Fruit fly (Drosophila melanogaster) whole organism, prepupa: ENCODE measurements around the gene CG32192.

Experiments used
- Blimp-1 ChIP-seq: fragments of 200-800 bp; sonication (Bioruptor generic); optimal IDR thresholded peaks from 3 replicates; lab custom pipeline; 2017; ENCODE audit warnings: missing biosample characterization, missing genetic modification characterization, mild to moderate bottlenecking, moderate library complexity, missing genetic modification reagents
- CG10631 ChIP-seq: fragments of 200-800 bp; sonication (Bioruptor generic); optimal IDR thresholded peaks from 2 replicates; lab custom pipeline; 2016; ENCODE audit warnings: missing biosample characterization, missing genetic modification characterization
- CG11294 ChIP-seq: fragments of 200-800 bp; sonication (Bioruptor generic); IDR thresholded peaks from 2 replicates; pipeline ENCODE4 v1.3.6; 2022; ENCODE audit warnings: missing biosample characterization, missing genetic modification characterization
- CG11762 ChIP-seq: fragments of 200-800 bp; sonication (Bioruptor generic); optimal IDR thresholded peaks from 3 replicates; lab custom pipeline; 2016; ENCODE audit warnings: missing biosample characterization, missing genetic modification characterization; ENCODE audit not compliant: insufficient read depth
- CG15336 ChIP-seq: fragments of 200-800 bp; sonication (Bioruptor generic); IDR thresholded peaks from 2 replicates; pipeline ENCODE4 v1.3.6; 2022; ENCODE audit warnings: missing biosample characterization, missing genetic modification characterization
- CG1621 ChIP-seq: fragments of 200-800 bp; sonication (Bioruptor generic); optimal IDR thresholded peaks from 3 replicates; lab custom pipeline; 2018; ENCODE audit warnings: missing biosample characterization, mild to moderate bottlenecking, missing genetic modification characterization
- CG16779 ChIP-seq: fragments of 200-800 bp; sonication (Bioruptor generic); optimal IDR thresholded peaks from 3 replicates; lab custom pipeline; 2017; ENCODE audit warnings: missing biosample characterization, mild to moderate bottlenecking, missing genetic modification characterization
- CG3032 ChIP-seq: fragments of 200-800 bp; optimal IDR thresholded peaks from 2 replicates; lab custom pipeline; 2019; ENCODE audit warnings: missing biosample characterization, mild to moderate bottlenecking, missing genetic modification characterization, moderate library complexity
- CG32006 ChIP-seq: fragments of 200-800 bp; sonication (Bioruptor generic); optimal IDR thresholded peaks from 3 replicates; lab custom pipeline; 2017; ENCODE audit warnings: missing biosample characterization, mild to moderate bottlenecking, missing genetic modification characterization
- CG34406 ChIP-seq: fragments of 200-800 bp; sonication (Bioruptor generic); optimal IDR thresholded peaks from 3 replicates; lab custom pipeline; 2016; ENCODE audit warnings: missing biosample characterization, missing genetic modification characterization
- CG4318 ChIP-seq: fragments of 200-800 bp; sonication (Bioruptor generic); optimal IDR thresholded peaks from 3 replicates; lab custom pipeline; 2017; ENCODE audit warnings: missing biosample characterization, mild to moderate bottlenecking, missing genetic modification characterization
- CG6276 ChIP-seq: fragments of 200-800 bp; sonication (Bioruptor generic); optimal IDR thresholded peaks from 2 replicates; lab custom pipeline; 2017; ENCODE audit warnings: missing biosample characterization, mild to moderate bottlenecking, missing genetic modification characterization
- CG6792 ChIP-seq: fragments of 200-800 bp; sonication (Bioruptor generic); optimal IDR thresholded peaks from 3 replicates; lab custom pipeline; 2016; ENCODE audit warnings: missing biosample characterization, missing genetic modification characterization
- CG6854 ChIP-seq: fragments of 200-800 bp; sonication (Bioruptor generic); optimal IDR thresholded peaks from 2 replicates; lab custom pipeline; 2017; ENCODE audit warnings: missing biosample characterization, mild to moderate bottlenecking, missing genetic modification characterization
- CG7368 ChIP-seq: fragments of 200-800 bp; sonication (Bioruptor generic); optimal IDR thresholded peaks from 3 replicates; lab custom pipeline; 2016; ENCODE audit warnings: missing biosample characterization, missing genetic modification characterization
- CG8319 ChIP-seq: fragments of 200-800 bp; sonication (Bioruptor generic); optimal IDR thresholded peaks from 3 replicates; lab custom pipeline; 2016; ENCODE audit warnings: missing biosample characterization, missing genetic modification characterization
- CG8632 ChIP-seq: fragments of 200-800 bp; sonication (Bioruptor generic); optimal IDR thresholded peaks from 3 replicates; lab custom pipeline; 2016; ENCODE audit warnings: missing biosample characterization, missing genetic modification characterization
- CG9139 ChIP-seq: fragments of 200-800 bp; sonication (Bioruptor generic); optimal IDR thresholded peaks from 3 replicates; lab custom pipeline; 2017; ENCODE audit warnings: missing biosample characterization, mild to moderate bottlenecking, missing genetic modification characterization
- Eip75B ChIP-seq: fragments of 200-800 bp; sonication (Bioruptor generic); optimal IDR thresholded peaks from 3 replicates; lab custom pipeline; 2016; ENCODE audit warnings: missing biosample characterization, missing genetic modification characterization
- Eip93F ChIP-seq: fragments of 200-800 bp; sonication (Bioruptor generic); optimal IDR thresholded peaks from 2 replicates; lab custom pipeline; 2016; ENCODE audit warnings: missing biosample characterization, mild to moderate bottlenecking, missing genetic modification characterization
- Ets21C ChIP-seq: fragments of 200-800 bp; sonication (Bioruptor generic); optimal IDR thresholded peaks from 3 replicates; lab custom pipeline; 2016; ENCODE audit warnings: missing biosample characterization, missing genetic modification characterization
- Ets96B ChIP-seq: fragments of 200-800 bp; optimal IDR thresholded peaks from 2 replicates; lab custom pipeline; 2019; ENCODE audit warnings: missing biosample characterization, mild to moderate bottlenecking, missing genetic modification characterization, moderate library complexity
- Gug ChIP-seq: fragments of 200-800 bp; sonication (Bioruptor generic); IDR thresholded peaks from 2 replicates; pipeline ENCODE4 v1.3.6; 2022; ENCODE audit warnings: missing biosample characterization, missing genetic modification characterization
- Hr38 ChIP-seq: sonication (Bioruptor generic); optimal IDR thresholded peaks from 2 replicates; lab custom pipeline; 2016; ENCODE audit warnings: missing biosample characterization, missing genetic modification characterization
- Hr39 ChIP-seq: fragments of 200-800 bp; sonication (Bioruptor generic); optimal IDR thresholded peaks from 2 replicates; lab custom pipeline; 2016; ENCODE audit warnings: missing biosample characterization, missing genetic modification characterization
- Lpt ChIP-seq: fragments of 200-800 bp; sonication (Bioruptor generic); optimal IDR thresholded peaks from 3 replicates; lab custom pipeline; 2016; ENCODE audit warnings: missing biosample characterization, missing genetic modification characterization
- Met ChIP-seq: fragments of 200-800 bp; sonication (Bioruptor generic); optimal IDR thresholded peaks from 3 replicates; lab custom pipeline; 2016; ENCODE audit warnings: missing biosample characterization, missing genetic modification characterization
- Smox ChIP-seq: fragments of 200-800 bp; sonication (Bioruptor generic); optimal IDR thresholded peaks from 3 replicates; lab custom pipeline; 2016; ENCODE audit warnings: missing biosample characterization, missing genetic modification characterization
- Sox102F ChIP-seq: fragments of 200-800 bp; sonication (Bioruptor generic); optimal IDR thresholded peaks from 2 replicates; lab custom pipeline; 2016; ENCODE audit warnings: missing biosample characterization, mild to moderate bottlenecking, missing genetic modification characterization
- Sox14 ChIP-seq: fragments of 200-800 bp; sonication (Bioruptor generic); optimal IDR thresholded peaks from 3 replicates; lab custom pipeline; 2016; ENCODE audit warnings: missing biosample characterization, missing genetic modification characterization
- achi ChIP-seq: fragments of 200-800 bp; sonication (Bioruptor generic); optimal IDR thresholded peaks from 3 replicates; lab custom pipeline; 2016; ENCODE audit warnings: missing biosample characterization, missing genetic modification characterization
- acj6 ChIP-seq: fragments of 200-800 bp; sonication (Bioruptor generic); optimal IDR thresholded peaks from 3 replicates; lab custom pipeline; 2016; ENCODE audit warnings: missing biosample characterization, missing genetic modification characterization
- cyc ChIP-seq: fragments of 200-800 bp; sonication (Bioruptor generic); optimal IDR thresholded peaks from 3 replicates; lab custom pipeline; 2016; ENCODE audit warnings: missing biosample characterization, missing genetic modification characterization
- dac ChIP-seq: fragments of 200-800 bp; sonication (Bioruptor generic); optimal IDR thresholded peaks from 2 replicates; lab custom pipeline; 2017; ENCODE audit warnings: missing biosample characterization, mild to moderate bottlenecking, missing genetic modification characterization
- dsx ChIP-seq: fragments of 200-800 bp; optimal IDR thresholded peaks from 3 replicates; lab custom pipeline; 2019; ENCODE audit warnings: missing biosample characterization, mild to moderate bottlenecking, missing genetic modification characterization, moderate library complexity; ENCODE audit not compliant: poor library complexity, severe bottlenecking
- eg ChIP-seq: fragments of 200-800 bp; sonication (Bioruptor generic); IDR thresholded peaks from 3 replicates; pipeline ENCODE4 v1.3.6; 2022; ENCODE audit warnings: missing biosample characterization, missing genetic modification characterization
- fd59A ChIP-seq: fragments of 200-800 bp; sonication (Bioruptor generic); optimal IDR thresholded peaks from 2 replicates; lab custom pipeline; 2017; ENCODE audit warnings: missing biosample characterization, mild to moderate bottlenecking, missing genetic modification characterization, missing genetic modification reagents
- fd85E ChIP-seq: fragments of 200-800 bp; sonication (Bioruptor generic); optimal IDR thresholded peaks from 3 replicates; lab custom pipeline; 2016; ENCODE audit warnings: missing biosample characterization, missing genetic modification characterization
- fkh ChIP-seq: fragments of 200-800 bp; sonication (Bioruptor generic); optimal IDR thresholded peaks from 3 replicates; lab custom pipeline; 2017; ENCODE audit warnings: missing biosample characterization, mild to moderate bottlenecking, missing genetic modification characterization, moderate library complexity
- pdm3 ChIP-seq: fragments of 200-800 bp; sonication (Bioruptor generic); optimal IDR thresholded peaks from 3 replicates; lab custom pipeline; 2016; ENCODE audit warnings: missing biosample characterization, missing genetic modification characterization
- spab ChIP-seq: fragments of 200-800 bp; sonication (Bioruptor generic); optimal IDR thresholded peaks from 2 replicates; lab custom pipeline; 2017; ENCODE audit warnings: missing biosample characterization, mild to moderate bottlenecking, missing genetic modification characterization, missing genetic modification reagents
- ss ChIP-seq, 2 experiments: fragments of 200-800 bp; sonication (Bioruptor generic); optimal IDR thresholded peaks; 2 replicates in 1 of 2; 3 replicates in 1 of 2; lab custom pipeline; 2017 to 2018; ENCODE audit warnings: mild to moderate bottlenecking in 2 of 2, missing biosample characterization in 2 of 2, missing genetic modification characterization in 2 of 2, moderate library complexity in 1 of 2
- svp ChIP-seq: fragments of 200-800 bp; sonication (Bioruptor generic); peaks from one replicate; lab custom pipeline; 2016; ENCODE audit warnings: missing biosample characterization, missing genetic modification characterization
- topi ChIP-seq: fragments of 200-800 bp; sonication (Bioruptor generic); optimal IDR thresholded peaks from 3 replicates; lab custom pipeline; 2016; ENCODE audit warnings: missing biosample characterization, missing genetic modification characterization
- vri ChIP-seq: fragments of 200-800 bp; sonication (Bioruptor generic); optimal IDR thresholded peaks from 3 replicates; lab custom pipeline; 2016; ENCODE audit warnings: missing biosample characterization, mild to moderate bottlenecking, missing genetic modification characterization

Gene CG32192

dm6 chr3L:18001571-18002045 lies 38.5 kb upstream of the CG32192 start (continued):
- TF ChIP-seq Hr38: no peak
- TF ChIP-seq CG11762 (GFP tag; lab: Kevin White, UChicago): no peak
- no peak for TF ChIP-seq CG6792 (GFP tag; lab: Kevin White, UChicago)
- no peak for TF ChIP-seq Sox102F
- no peak for TF ChIP-seq Sox14 (GFP tag; lab: Kevin White, UChicago)
- TF ChIP-seq cyc: no peak
- TF ChIP-seq Eip93F (GFP tag; lab: Kevin White, UChicago): peak; percentile 81
- peak; percentile 66 for TF ChIP-seq vri (GFP tag; lab: Kevin White, UChicago)
- no peak for TF ChIP-seq fd85E
- TF ChIP-seq Eip75B (GFP tag; lab: Kevin White, UChicago): no peak
- TF ChIP-seq svp (GFP tag; lab: Kevin White, UChicago): peak; percentile 59
- peak; percentile 50 to 58 for TF ChIP-seq ss (GFP tag; optimal IDR thresholded peaks at IDR 0.05; lab: Kevin White, UChicago)
- no peak for TF ChIP-seq achi
- TF ChIP-seq Blimp-1: no peak

- TF ChIP-seq dsx (no peak), svp (GFP tag; lab: Kevin White, UChicago) (peak; percentile 56), CG34406 (GFP tag; lab: Kevin White, UChicago) (no peak), fkh (GFP tag; lab: Kevin White, UChicago) (peak; percentile 90)
These were observed 38.0 kb upstream of the CG32192 start for dm6 chr3L:18002150-18002549.

dm6 chr3L:18003054-18003871 lies 36.9 kb upstream of the CG32192 start:
- TF ChIP-seq Sox14 (GFP tag; lab: Kevin White, UChicago): peak; percentile 89
- peak; percentile 26 for TF ChIP-seq CG10631 (GFP tag; lab: Kevin White, UChicago)
- TF ChIP-seq CG1621 (tag; lab: Kevin White, UChicago): peak; percentile 7
- TF ChIP-seq Met (GFP tag; lab: Kevin White, UChicago): no peak
- no peak for TF ChIP-seq pdm3 (GFP tag; lab: Kevin White, UChicago)
- TF ChIP-seq fd59A (GFP tag; lab: Kevin White, UChicago): no peak
- no peak for TF ChIP-seq spab (GFP tag; lab: Kevin White, UChicago)
- peak; percentile 10 for TF ChIP-seq CG16779
- TF ChIP-seq CG9139 (GFP tag; lab: Kevin White, UChicago): peak; percentile 25
- 0 out of 3 replicates have a peak, but pooled peaks have one; percentile 48 for TF ChIP-seq eg
- no peak for TF ChIP-seq CG4318 (GFP tag; lab: Kevin White, UChicago)
- peak; percentile 5 for TF ChIP-seq CG6276 (GFP tag; lab: Kevin White, UChicago)
- no peak for TF ChIP-seq Hr39 (GFP tag; lab: Kevin White, UChicago)
- no peak for TF ChIP-seq CG7368 (GFP tag; lab: Kevin White, UChicago)
- TF ChIP-seq Blimp-1: no peak
- no peak for TF ChIP-seq Ets21C (GFP tag; lab: Kevin White, UChicago)
- peak; percentile 71 for TF ChIP-seq CG32006 (GFP tag; lab: Kevin White, UChicago)
- peak; percentile 59 for TF ChIP-seq Eip75B (GFP tag; lab: Kevin White, UChicago)
- peak; percentile 30 for TF ChIP-seq acj6
- peak; percentile 48 for TF ChIP-seq achi
- peak; percentile 34 for TF ChIP-seq Lpt (GFP tag; lab: Kevin White, UChicago)
- peak; percentile 46 for TF ChIP-seq CG8632 (GFP tag; lab: Kevin White, UChicago)
- TF ChIP-seq Ets96B (tag; lab: Kevin White, UChicago): peak; percentile 53
- no peak for TF ChIP-seq CG8319 (GFP tag; lab: Kevin White, UChicago)
- TF ChIP-seq fkh (GFP tag; lab: Kevin White, UChicago): peak; percentile 30
- no peak for TF ChIP-seq Sox102F
- TF ChIP-seq Gug (GFP tag; lab: Robert Waterston, UW): peak; percentile 33; the same call in 1 of the 2 replicates
- no peak for TF ChIP-seq topi (GFP tag; lab: Kevin White, UChicago)
- TF ChIP-seq CG3032 (tag; lab: Kevin White, UChicago): peak; percentile 56
- no peak for TF ChIP-seq CG11762 (GFP tag; lab: Kevin White, UChicago)
- TF ChIP-seq dac (GFP tag; lab: Kevin White, UChicago): no peak
- no peak for TF ChIP-seq CG6854 (GFP tag; lab: Kevin White, UChicago)
- no peak for TF ChIP-seq fd85E
- peak; percentile 47; the same call in 1 of the 2 replicates for TF ChIP-seq CG15336 (GFP tag; lab: Robert Waterston, UW)
- TF ChIP-seq CG11294 (GFP tag; lab: Robert Waterston, UW): no peak
- TF ChIP-seq Smox: peak; percentile 16
